Fruit fly (Drosophila melanogaster): ENCODE measurements around the gene CG11313.

The CG11313 gene

DNA sequence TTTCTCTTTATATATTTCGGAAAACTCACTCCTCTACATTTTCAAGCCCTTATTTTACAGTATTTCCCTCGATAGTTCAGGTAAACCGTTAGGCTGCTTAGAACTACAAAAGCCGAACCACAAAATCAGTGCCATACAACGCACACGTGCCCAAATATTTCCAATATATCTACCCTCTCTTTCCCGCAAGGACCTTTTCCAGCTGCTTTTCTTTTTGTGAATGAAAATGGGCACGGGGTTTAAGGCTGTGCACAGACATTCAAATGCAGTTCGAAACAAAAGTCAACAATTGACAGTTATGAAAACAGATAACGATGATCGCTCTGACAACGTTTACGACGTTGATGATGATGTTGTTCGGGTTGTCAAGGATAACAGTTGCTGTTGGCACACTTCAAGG is 31.3 kb upstream of the CG11313 start:
- TF ChIP-seq Sin3A (optimal IDR thresholded peaks at IDR 0.05), result no peak
- no peak for TF ChIP-seq psq (optimal IDR thresholded peaks at IDR 0.05)
- no peak for TF ChIP-seq h (optimal IDR thresholded peaks at IDR 0.05)
- no peak for TF ChIP-seq Myc (optimal IDR thresholded peaks at IDR 0.05)
- TF ChIP-seq ttk (optimal IDR thresholded peaks at IDR 0.05), result no peak
- no peak for TF ChIP-seq insv (optimal IDR thresholded peaks at IDR 0.05)

- no peak for TF ChIP-seq Sin3A (optimal IDR thresholded peaks at IDR 0.05)
- no peak for TF ChIP-seq h (optimal IDR thresholded peaks at IDR 0.05)
- no peak for TF ChIP-seq psq (optimal IDR thresholded peaks at IDR 0.05)
- no peak for TF ChIP-seq insv (optimal IDR thresholded peaks at IDR 0.05)
- TF ChIP-seq ttk (optimal IDR thresholded peaks at IDR 0.05), result no peak
- no peak for TF ChIP-seq Myc (optimal IDR thresholded peaks at IDR 0.05)
These were observed 30.2 kb upstream of the CG11313 start for dm6 chr3R:30761140-30761539.

- TF ChIP-seq Myc (optimal IDR thresholded peaks at IDR 0.05) (no peak), Sin3A (optimal IDR thresholded peaks at IDR 0.05) (no peak), h (optimal IDR thresholded peaks at IDR 0.05) (no peak), insv (optimal IDR thresholded peaks at IDR 0.05) (no peak), ttk (optimal IDR thresholded peaks at IDR 0.05) (no peak), psq (optimal IDR thresholded peaks at IDR 0.05) (no peak)
These were observed 28.1 kb upstream of the CG11313 start for dm6 chr3R:30758725-30759714.

- TF ChIP-seq Myc (optimal IDR thresholded peaks at IDR 0.05), result no peak
- TF ChIP-seq psq (optimal IDR thresholded peaks at IDR 0.05), result no peak
- no peak for TF ChIP-seq Sin3A (optimal IDR thresholded peaks at IDR 0.05)
- no peak for TF ChIP-seq h (optimal IDR thresholded peaks at IDR 0.05)
- no peak for TF ChIP-seq insv (optimal IDR thresholded peaks at IDR 0.05)
- TF ChIP-seq ttk (optimal IDR thresholded peaks at IDR 0.05), result no peak
These were observed 25.2 kb upstream of the CG11313 start for dm6 chr3R:30756191-30756590.

DNA sequence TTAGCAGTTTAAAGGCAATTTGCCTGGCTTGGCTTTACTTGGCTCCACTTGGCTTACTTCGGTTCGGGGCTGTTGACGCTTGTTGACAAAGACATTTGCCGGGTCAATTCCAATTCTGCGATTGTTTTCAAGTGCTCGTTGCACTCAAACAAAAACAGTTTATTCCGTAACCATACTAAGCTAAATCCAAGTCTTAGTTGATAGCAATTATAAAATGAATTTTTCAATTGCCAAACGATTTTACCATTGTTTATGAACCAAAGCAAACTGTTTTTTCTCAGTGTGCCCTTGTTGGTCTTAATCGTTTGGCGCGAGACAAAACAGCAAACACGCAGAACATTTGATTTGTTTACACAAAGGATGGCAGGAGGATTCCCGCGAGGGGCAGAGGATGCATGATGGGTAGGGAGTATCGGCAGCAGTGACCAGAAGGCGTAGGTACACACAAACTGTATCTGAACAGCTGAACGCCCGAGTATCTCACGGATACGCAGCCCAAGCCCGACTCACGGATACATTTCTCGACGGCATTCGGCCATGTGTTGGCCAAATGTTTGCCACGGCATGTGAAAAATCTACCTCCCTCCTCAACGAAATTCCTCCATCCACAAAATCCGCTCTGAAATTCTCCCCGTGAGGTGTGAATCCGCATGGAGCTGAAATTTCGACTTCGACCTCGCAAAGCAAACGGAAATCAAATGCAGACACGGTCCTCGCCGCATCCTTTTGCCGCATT is 23.7 kb upstream of the CG11313 start:
- TF ChIP-seq Myc (optimal IDR thresholded peaks at IDR 0.05) (no peak), Sin3A (optimal IDR thresholded peaks at IDR 0.05) (no peak), psq (optimal IDR thresholded peaks at IDR 0.05) (no peak), h (optimal IDR thresholded peaks at IDR 0.05) (no peak), insv (optimal IDR thresholded peaks at IDR 0.05) (no peak), ttk (optimal IDR thresholded peaks at IDR 0.05) (no peak)

- TF ChIP-seq Sin3A (optimal IDR thresholded peaks at IDR 0.05) (no peak), ttk (optimal IDR thresholded peaks at IDR 0.05) (no peak), h (optimal IDR thresholded peaks at IDR 0.05) (no peak), psq (optimal IDR thresholded peaks at IDR 0.05) (no peak), insv (optimal IDR thresholded peaks at IDR 0.05) (no peak), Myc (optimal IDR thresholded peaks at IDR 0.05) (no peak)
These were observed 19.9 kb upstream of the CG11313 start for dm6 chr3R:30750898-30751297.

DNA sequence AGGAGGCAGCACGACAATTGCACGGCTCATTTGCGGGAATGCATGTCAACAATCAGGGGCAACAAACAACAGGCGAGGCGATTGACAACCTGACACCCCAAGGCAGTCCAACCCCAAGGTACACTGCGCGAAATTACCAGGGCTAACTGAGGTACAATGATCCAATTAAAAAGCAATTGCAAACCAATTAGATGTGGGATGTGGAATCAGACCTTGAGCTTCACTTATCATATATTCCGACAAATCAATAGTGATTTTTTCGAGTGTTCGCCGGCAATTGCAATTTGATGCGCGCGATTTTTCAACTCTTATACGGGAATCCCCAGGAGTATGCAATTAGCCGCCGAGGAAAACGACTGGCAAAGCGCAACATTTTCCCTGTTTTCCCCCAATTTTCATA is 16.1 kb upstream of the CG11313 start:
- TF ChIP-seq h (optimal IDR thresholded peaks at IDR 0.05), result no peak
- no peak for TF ChIP-seq Sin3A (optimal IDR thresholded peaks at IDR 0.05)
- TF ChIP-seq psq (optimal IDR thresholded peaks at IDR 0.05), result no peak
- no peak for TF ChIP-seq ttk (optimal IDR thresholded peaks at IDR 0.05)
- no peak for TF ChIP-seq Myc (optimal IDR thresholded peaks at IDR 0.05)
- TF ChIP-seq insv (optimal IDR thresholded peaks at IDR 0.05), result no peak

dm6 chr3R:30746190-30746589 is 15.2 kb upstream of the CG11313 start, which contains the start of gene Npc2h:
TSS of gene Npc2h (minus strand) at chr3R:30746290.
- TF ChIP-seq h (optimal IDR thresholded peaks at IDR 0.05), result no peak
- TF ChIP-seq insv (optimal IDR thresholded peaks at IDR 0.05), result no peak
- no peak for TF ChIP-seq Myc (optimal IDR thresholded peaks at IDR 0.05)
- no peak for TF ChIP-seq psq (optimal IDR thresholded peaks at IDR 0.05)
- no peak for TF ChIP-seq ttk (optimal IDR thresholded peaks at IDR 0.05)
- TF ChIP-seq Sin3A (optimal IDR thresholded peaks at IDR 0.05), result no peak

DNA sequence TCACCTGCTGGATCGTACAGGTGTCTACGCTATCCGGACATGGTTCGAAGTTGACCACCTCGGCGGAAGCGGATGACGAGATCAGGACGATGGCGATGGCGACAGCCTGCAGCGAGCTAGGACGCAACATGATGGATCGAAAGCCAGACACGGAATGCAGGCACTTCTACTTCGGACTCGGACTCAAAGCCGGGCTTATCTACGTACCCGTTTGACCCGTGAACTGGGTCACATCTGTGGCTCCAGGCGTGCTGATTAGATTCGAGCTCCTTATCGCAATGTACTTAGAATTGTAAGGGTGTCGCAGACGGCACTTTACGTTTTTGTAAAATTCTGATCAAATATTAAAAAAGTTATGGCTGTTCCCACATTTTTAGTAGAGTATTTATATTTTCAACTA is 14.1 kb upstream of the CG11313 start, which contains the start of gene Npc2g:
TSS of gene Npc2g (minus strand) at position 160 of the 400 bp plus-strand sequence.
- TF ChIP-seq psq (optimal IDR thresholded peaks at IDR 0.05) (no peak), Sin3A (optimal IDR thresholded peaks at IDR 0.05) (no peak), ttk (optimal IDR thresholded peaks at IDR 0.05) (no peak)

- TF ChIP-seq h (optimal IDR thresholded peaks at IDR 0.05) (no peak), insv (optimal IDR thresholded peaks at IDR 0.05) (no peak), Sin3A (optimal IDR thresholded peaks at IDR 0.05) (no peak), psq (optimal IDR thresholded peaks at IDR 0.05) (no peak)
These were observed 11.6 kb upstream of the CG11313 start, which contains the start of gene CG15543 for dm6 chr3R:30742580-30742979. TSS of gene CG15543 (plus strand) at chr3R:30742880.

dm6 chr3R:30741371-30741770 is 10.4 kb upstream of the CG11313 start:
- TF ChIP-seq Sin3A (optimal IDR thresholded peaks at IDR 0.05) (no peak), h (optimal IDR thresholded peaks at IDR 0.05) (no peak)

dm6 chr3R:30735047-30735446 is 4.1 kb upstream of the CG11313 start:
- TF ChIP-seq ttk (optimal IDR thresholded peaks at IDR 0.05), result no peak
- no peak for TF ChIP-seq insv (optimal IDR thresholded peaks at IDR 0.05)
- TF ChIP-seq psq (optimal IDR thresholded peaks at IDR 0.05), result no peak
- TF ChIP-seq h (optimal IDR thresholded peaks at IDR 0.05), result no peak
- TF ChIP-seq Sin3A (optimal IDR thresholded peaks at IDR 0.05), result no peak
- no peak for TF ChIP-seq Myc (optimal IDR thresholded peaks at IDR 0.05)
